Worm (Caenorhabditis elegans) whole organism, L4/young adult: ENCODE measurements around the gene cyp-33E2.

Experiments
- W03F9.2 ChIP-seq: fragments of 150-350 bp; optimal IDR thresholded peaks from 2 replicates; lab custom pipeline; 2014; ENCODE audit warnings: missing biosample characterization, missing genetic modification characterization
- dao-5 ChIP-seq: sonication (generic microtip); optimal IDR thresholded peaks from 2 replicates; lab custom pipeline; 2016; ENCODE audit warnings: missing genotype, missing genetic modification characterization, moderate library complexity, missing compliant biosample characterization
- him-1 ChIP-seq: sonication (generic microtip); optimal IDR thresholded peaks from 2 replicates; lab custom pipeline; 2016; ENCODE audit warnings: missing genotype, missing genetic modification reagents, missing genetic modification characterization, missing compliant biosample characterization

Gene cyp-33E2

ce11 chrIV:8611886-8612542 is at the start of gene cyp-33E2, which contains the start of gene F42A9.17:
Gene cyp-33E2, plus strand, starts transcription at chrIV:8612334.
Gene F42A9.17, minus strand, starts transcription at chrIV:8611936.
- TF ChIP-seq W03F9.2 (tag; lab: Kevin White, UChicago) (peak; percentile 28), him-1 (no peak), dao-5 (no peak)

- no peak for TF ChIP-seq him-1
- TF ChIP-seq W03F9.2 (tag; lab: Kevin White, UChicago): no peak
- no peak for TF ChIP-seq dao-5
Observed at ce11 chrIV:8570253-8570652, 41.9 kb upstream of the cyp-33E2 start, which contains the start of gene Y59H11AM.4. Gene Y59H11AM.4, minus strand, starts transcription at chrIV:8570353.

- TF ChIP-seq W03F9.2 (tag; lab: Kevin White, UChicago): no peak
- no peak for TF ChIP-seq him-1
- no peak for TF ChIP-seq dao-5
Observed at ce11 chrIV:8570719-8571118, 41.4 kb upstream of the cyp-33E2 start.

DNA sequence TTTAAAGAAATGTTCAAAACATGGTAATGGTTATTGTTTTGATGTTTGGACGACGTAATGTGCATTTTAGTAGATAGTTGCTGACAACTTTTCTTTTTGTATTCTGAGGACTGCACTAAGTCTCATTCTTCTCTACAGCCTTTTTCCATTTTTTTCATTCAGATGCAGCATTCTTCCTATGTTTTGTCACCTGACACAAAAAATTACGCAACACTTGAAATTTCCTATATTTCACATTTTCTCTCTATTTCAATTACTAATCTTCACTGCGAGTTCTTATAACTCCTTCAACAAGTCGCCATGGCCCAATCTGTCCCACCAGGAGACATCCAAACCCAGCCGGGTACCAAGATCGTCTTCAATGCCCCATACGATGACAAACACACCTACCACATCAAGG is 41.0 kb upstream of the cyp-33E2 start, which contains the start of gene Y59H11AM.1:
Gene Y59H11AM.1, plus strand, starts transcription at position 301 of the 400 bp plus-strand sequence.
- no peak for TF ChIP-seq W03F9.2 (tag; lab: Kevin White, UChicago)
- TF ChIP-seq him-1: no peak

- TF ChIP-seq him-1: no peak
- no peak for TF ChIP-seq W03F9.2 (tag; lab: Kevin White, UChicago)
- no peak for TF ChIP-seq dao-5
Observed at ce11 chrIV:8585076-8586033, 26.8 kb upstream of the cyp-33E2 start, which contains the start of gene catp-7. Gene catp-7, plus strand, starts transcription at chrIV:8585983.

- TF ChIP-seq dao-5 (no peak), him-1 (no peak), W03F9.2 (tag; lab: Kevin White, UChicago) (no peak)
Observed at ce11 chrIV:8587057-8587456, 25.1 kb upstream of the cyp-33E2 start.

- TF ChIP-seq dao-5 (no peak), W03F9.2 (tag; lab: Kevin White, UChicago) (no peak), him-1 (no peak)
Observed at ce11 chrIV:8587605-8588004, 24.5 kb upstream of the cyp-33E2 start.

DNA sequence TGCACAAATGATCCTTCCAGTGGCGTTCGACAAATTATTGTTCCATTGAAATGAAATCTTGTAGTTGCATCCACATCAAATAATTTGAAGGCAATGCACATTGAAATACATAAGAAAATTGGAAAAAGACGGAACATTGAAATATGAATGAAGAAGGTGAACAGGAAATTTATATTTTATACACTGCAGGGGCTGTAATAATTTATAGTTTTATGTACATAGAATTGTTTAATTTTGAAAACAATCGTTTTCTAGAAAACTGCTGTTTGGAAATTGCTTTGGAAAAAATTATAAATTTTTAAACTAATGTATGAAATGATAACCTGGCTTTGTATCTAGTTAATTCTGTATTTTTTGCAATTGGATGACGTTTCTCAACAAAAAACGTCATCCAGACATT is 16.8 kb upstream of the cyp-33E2 start, which contains the start of gene Y59H11AR.3:
Gene Y59H11AR.3, minus strand, starts transcription at position 101 of the 400 bp plus-strand sequence.
- TF ChIP-seq him-1 (no peak), dao-5 (no peak)

DNA sequence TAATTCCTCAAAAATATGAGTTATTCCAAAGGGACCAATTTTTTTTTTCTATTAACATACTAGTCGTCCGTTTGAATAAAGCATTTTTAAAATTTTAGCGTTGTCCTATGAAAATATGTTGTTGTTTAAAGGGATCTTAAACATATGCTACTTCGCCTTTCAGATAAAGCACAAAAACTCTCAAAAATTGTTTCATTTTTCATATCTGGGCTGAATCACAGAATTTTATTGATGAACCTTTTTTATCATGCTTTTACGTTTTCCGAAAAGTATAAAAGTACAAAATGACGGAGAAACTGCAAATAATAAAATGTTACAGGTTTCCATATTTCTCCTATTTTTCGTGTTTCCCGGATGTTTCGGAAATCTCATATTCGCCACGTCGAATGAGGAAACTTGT is 16.4 kb upstream of the cyp-33E2 start, which contains the start of gene clec-181:
Gene clec-181, plus strand, starts transcription at position 301 of the 400 bp plus-strand sequence.
- no peak for TF ChIP-seq W03F9.2 (tag; lab: Kevin White, UChicago)
- no peak for TF ChIP-seq him-1
- no peak for TF ChIP-seq dao-5

DNA sequence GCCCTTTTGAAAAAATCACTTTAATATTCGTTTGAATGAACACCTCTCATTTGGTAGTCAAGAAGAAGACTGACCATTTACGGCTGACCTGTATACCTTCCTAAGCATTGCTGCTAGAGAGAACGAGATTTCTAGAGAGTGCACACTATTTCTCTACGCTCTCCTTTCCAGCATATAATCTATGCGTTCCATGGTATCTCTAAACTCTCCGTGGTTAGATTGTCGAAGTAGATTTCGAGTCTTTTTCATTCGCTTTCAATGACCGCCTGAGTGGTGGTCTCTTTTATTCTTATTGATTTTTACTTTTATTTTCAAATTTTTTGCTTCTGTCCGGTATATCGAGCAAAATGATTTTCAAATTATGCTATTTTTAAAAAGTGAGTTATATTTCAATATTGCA is 14.6 kb upstream of the cyp-33E2 start:
- TF ChIP-seq W03F9.2 (tag; lab: Kevin White, UChicago): no peak

DNA sequence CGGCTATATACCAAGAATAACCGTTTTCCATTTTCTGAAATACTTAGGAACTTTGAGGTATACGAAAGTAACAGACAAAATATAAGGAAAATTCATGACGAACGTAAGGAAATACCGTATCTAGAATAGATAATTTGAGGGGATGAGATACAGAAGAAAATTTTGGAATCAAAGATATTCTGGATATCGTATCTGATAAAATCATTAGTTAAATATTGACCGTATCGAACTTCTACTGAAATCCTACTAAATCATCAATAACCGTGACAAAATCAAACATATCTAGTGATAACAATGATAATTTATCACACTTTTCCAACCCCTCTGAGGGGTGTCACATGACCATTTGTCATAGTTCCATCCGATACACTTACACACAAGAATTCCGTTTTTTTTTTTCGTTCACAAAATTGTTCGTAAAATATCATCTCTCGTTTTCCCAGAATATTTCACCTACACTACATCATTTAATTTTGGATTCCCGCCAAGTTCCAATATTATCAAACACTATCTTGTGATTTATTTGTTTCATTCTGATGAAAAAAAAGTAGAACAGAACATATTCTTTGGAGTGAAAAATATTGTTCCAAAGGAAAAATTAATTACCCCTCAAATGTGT is 11.3 kb upstream of the cyp-33E2 start, which contains the start of gene Y59H11AR.4:
Gene Y59H11AR.4, minus strand, starts transcription at position 51 of the 619 bp plus-strand sequence.
- TF ChIP-seq dao-5 (no peak), W03F9.2 (tag; lab: Kevin White, UChicago) (no peak), him-1 (no peak)

DNA sequence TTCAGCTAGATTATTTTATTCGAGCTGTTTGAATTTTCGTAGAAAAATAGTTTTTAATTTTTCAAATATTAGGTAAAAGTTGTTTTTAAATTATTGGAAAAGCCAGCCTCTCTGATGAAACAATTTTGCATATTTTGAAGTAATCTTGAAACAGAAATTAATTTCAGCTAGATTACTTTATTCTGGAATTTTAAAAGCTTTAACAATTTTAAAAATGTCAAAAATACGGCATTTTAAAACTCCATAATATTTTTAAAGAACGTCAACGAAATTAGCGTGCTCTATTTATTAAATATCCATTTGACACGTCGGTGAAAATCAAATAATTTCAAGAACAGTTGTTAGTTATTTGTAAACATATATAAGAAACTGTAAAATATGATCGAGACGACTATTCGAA is 9.3 kb upstream of the cyp-33E2 start, which contains the start of gene Y59H11AR.10:
Gene Y59H11AR.10, plus strand, starts transcription at position 301 of the 400 bp plus-strand sequence.
- TF ChIP-seq W03F9.2 (tag; lab: Kevin White, UChicago) (no peak), dao-5 (no peak), him-1 (no peak)

- TF ChIP-seq W03F9.2 (tag; lab: Kevin White, UChicago) (no peak), dao-5 (no peak), him-1 (no peak)
Observed at ce11 chrIV:8605217-8605616, 6.9 kb upstream of the cyp-33E2 start.

- TF ChIP-seq W03F9.2 (tag; lab: Kevin White, UChicago): no peak
- TF ChIP-seq dao-5: no peak
- TF ChIP-seq him-1: no peak
Observed at ce11 chrIV:8608204-8608603, 3.9 kb upstream of the cyp-33E2 start.
